Worm (Caenorhabditis elegans) whole organism, L4 larva: ENCODE data around the gene nbet-1.
"Not testable (repeated sequence)": the region's sequence is repeated elsewhere in the genome, so short reads cannot be mapped to it uniquely, and the experiment has no call there.

Experiments used
- F10B5.3 ChIP-seq: sonication (generic microtip); optimal IDR thresholded peaks from 2 replicates; lab custom pipeline; 2016; ENCODE audit warnings: mild to moderate bottlenecking, missing genetic modification characterization, missing compliant biosample characterization
- Y5F2A.4 ChIP-seq: fragments of 200-800 bp; sonication (Bioruptor generic); optimal IDR thresholded peaks from 2 replicates; lab custom pipeline; 2018; ENCODE audit warnings: mild to moderate bottlenecking, missing genetic modification characterization, missing compliant biosample characterization
- ZK337.2 ChIP-seq: fragments of 200-800 bp; sonication (Bioruptor generic); IDR thresholded peaks from 2 replicates; pipeline ENCODE4 v1.3.6; 2022; ENCODE audit warnings: missing genetic modification reagents, missing genetic modification characterization, missing compliant biosample characterization
- ama-1 ChIP-seq: fragments of 150-350 bp; optimal IDR thresholded peaks from 2 replicates; lab custom pipeline; 2014; ENCODE audit warnings: inconsistent platforms, mixed read lengths
- cey-2 ChIP-seq: sonication (generic microtip); optimal IDR thresholded peaks from 3 replicates; lab custom pipeline; 2017; ENCODE audit warnings: missing genetic modification characterization, mild to moderate bottlenecking, missing compliant biosample characterization, antibody characterized with exemption, borderline replicate concordance; ENCODE audit not compliant: insufficient read depth
- fos-1 ChIP-seq: fragments of 150-350 bp; optimal IDR thresholded peaks from 2 replicates; lab custom pipeline; 2014; ENCODE audit warnings: missing biosample characterization, missing genetic modification characterization
- gei-8 ChIP-seq: fragments of 200-800 bp; sonication (Bioruptor generic); optimal IDR thresholded peaks from 2 replicates; lab custom pipeline; 2018; ENCODE audit warnings: mild to moderate bottlenecking, missing genetic modification characterization, missing compliant biosample characterization
- lsy-2 ChIP-seq, 2 experiments: fragments of 150-350 bp in 1 of 2; sonication (generic microtip) in 1 of 2; optimal IDR thresholded peaks; 2 replicates each; lab custom pipeline; 2014 to 2017; ENCODE audit warnings: missing biosample characterization in 2 of 2, missing genetic modification characterization in 2 of 2
- nhr-11 ChIP-seq: fragments of 150-350 bp; optimal IDR thresholded peaks from 2 replicates; lab custom pipeline; 2014; ENCODE audit warnings: missing biosample characterization, missing genetic modification characterization
- nhr-76 ChIP-seq: fragments of 150-350 bp; optimal IDR thresholded peaks from 2 replicates; lab custom pipeline; 2014; ENCODE audit warnings: missing biosample characterization, missing genetic modification characterization
- snpc-4 ChIP-seq: fragments of 150-350 bp; optimal IDR thresholded peaks from 2 replicates; lab custom pipeline; 2014; ENCODE audit warnings: missing biosample characterization, missing genetic modification characterization
- unc-62 ChIP-seq, 3 experiments: fragments of 150-350 bp in 1 of 3; sonication (generic microtip); optimal IDR thresholded peaks in 2 of 3; peaks in 1 of 3; 1 replicate in 1 of 3; 2 replicates in 2 of 3; lab custom pipeline; 2014 to 2017; ENCODE audit warnings: missing biosample characterization in 3 of 3, missing genetic modification characterization in 3 of 3, missing genetic modification reagents in 3 of 3, missing genotype in 1 of 3
- zag-1 ChIP-seq: fragments of 150-350 bp; optimal IDR thresholded peaks from 2 replicates; lab custom pipeline; 2014; ENCODE audit warnings: missing biosample characterization, missing genetic modification characterization

DNA sequence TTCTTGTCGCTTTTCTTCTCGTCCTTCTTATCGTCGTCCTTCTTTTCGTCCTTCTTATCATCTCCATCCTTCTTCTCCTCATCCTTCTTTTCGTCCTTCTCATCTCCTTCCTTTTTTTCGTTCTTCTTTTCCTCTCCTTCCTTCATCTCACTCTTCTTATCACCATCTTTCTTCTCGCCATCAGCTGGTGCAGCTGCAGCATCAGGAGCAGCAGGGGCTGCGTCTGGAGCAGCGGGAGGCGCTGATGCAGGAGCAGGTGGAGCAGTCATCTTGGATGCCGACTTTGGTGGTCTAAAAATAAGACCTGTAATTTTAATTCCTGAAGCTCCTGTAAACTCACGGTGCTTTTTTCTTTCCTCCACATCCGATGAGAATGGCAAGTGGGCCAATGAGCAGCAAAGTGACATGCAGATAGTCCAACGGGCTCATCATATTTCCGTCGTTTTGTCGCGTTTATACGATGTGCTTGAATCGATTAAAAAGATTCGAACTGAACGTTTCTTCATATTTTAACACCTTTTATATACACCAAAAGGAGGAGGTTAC, 16.0 kb downstream of the nbet-1 start, which contains the start of gene cylc-1:
- not testable (repeated sequence) for TF ChIP-seq ama-1; nhr-11 (tag; lab: Kevin White, UChicago); gei-8; zag-1; cey-2 (tag; lab: Kevin White, UChicago); snpc-4; unc-62 (GFP tag; optimal IDR thresholded peaks at IDR 0.05 in 1 of 2; lab: Kevin White, UChicago); unc-62 (tag; optimal IDR thresholded peaks at IDR 0.05; lab: Kevin White, UChicago); ZK337.2 (GFP tag; lab: Robert Waterston, UW); nhr-76 (tag; lab: Kevin White, UChicago); Y5F2A.4 (GFP tag; lab: Kevin White, UChicago); lsy-2 (tag; optimal IDR thresholded peaks at IDR 0.05; lab: Kevin White, UChicago); F10B5.3 (tag; lab: Kevin White, UChicago); fos-1
